Fruit fly (Drosophila melanogaster) whole organism, embryonic: ENCODE data around the gene CG6700.

Experiments used
- C15 ChIP-seq: fragments of 200-800 bp; sonication (Bioruptor generic); IDR thresholded peaks from 3 replicates; pipeline ENCODE4 v1.3.6; 2022; ENCODE audit warnings: missing biosample characterization, missing genetic modification characterization
- CG10209 ChIP-seq: fragments of 200-800 bp; sonication (Bioruptor generic); optimal IDR thresholded peaks from 3 replicates; lab custom pipeline; 2017; ENCODE audit warnings: missing biosample characterization, mild to moderate bottlenecking, missing genetic modification characterization, missing genetic modification reagents
- CG10543 ChIP-seq: fragments of 200-800 bp; sonication (Bioruptor generic); optimal IDR thresholded peaks from 3 replicates; lab custom pipeline; 2017; ENCODE audit warnings: missing biosample characterization, mild to moderate bottlenecking, missing genetic modification characterization, moderate library complexity
- CG11398 ChIP-seq: fragments of 200-800 bp; sonication (Bioruptor generic); optimal IDR thresholded peaks from 2 replicates; lab custom pipeline; 2016; ENCODE audit warnings: missing biosample characterization, missing genetic modification characterization
- CG11504 ChIP-seq: fragments of 200-800 bp; sonication (Bioruptor generic); optimal IDR thresholded peaks from 3 replicates; lab custom pipeline; 2019; ENCODE audit warnings: missing biosample characterization, mild to moderate bottlenecking, missing genetic modification characterization, moderate library complexity
- CG13287 ChIP-seq: fragments of 200-800 bp; sonication (Bioruptor generic); IDR thresholded peaks from 2 replicates; pipeline ENCODE4 v1.3.6; 2022; ENCODE audit warnings: missing biosample characterization, missing genetic modification characterization; ENCODE audit not compliant: partially characterized antibody
- CG16813 ChIP-seq: fragments of 200-800 bp; sonication (Bioruptor generic); IDR thresholded peaks from 3 replicates; pipeline ENCODE4 v1.3.6; 2022; ENCODE audit warnings: missing biosample characterization, missing genetic modification characterization; ENCODE audit not compliant: partially characterized antibody
- CG18619 ChIP-seq: fragments of 200-800 bp; sonication (Bioruptor generic); optimal IDR thresholded peaks from 3 replicates; lab custom pipeline; 2017; ENCODE audit warnings: missing biosample characterization, mild to moderate bottlenecking, missing genetic modification characterization
- CG32767 ChIP-seq: fragments of 200-800 bp; sonication (Bioruptor generic); IDR thresholded peaks from 2 replicates; pipeline ENCODE4 v1.3.6; 2022; ENCODE audit warnings: missing biosample characterization, missing genetic modification characterization
- CG32772 ChIP-seq: fragments of 200-800 bp; sonication (Bioruptor generic); IDR thresholded peaks from 2 replicates; pipeline ENCODE4 v1.3.6; 2022; ENCODE audit warnings: missing biosample characterization, missing genetic modification characterization
- CG3995 ChIP-seq: fragments of 200-800 bp; sonication (Bioruptor generic); optimal IDR thresholded peaks from 3 replicates; lab custom pipeline; 2016; ENCODE audit warnings: missing biosample characterization, missing genetic modification characterization
- CG4360 ChIP-seq: fragments of 200-800 bp; sonication (Bioruptor generic); IDR thresholded peaks from 2 replicates; pipeline ENCODE4 v1.3.6; 2022; ENCODE audit warnings: missing biosample characterization, missing genetic modification characterization
- CG4854 ChIP-seq: fragments of 200-800 bp; sonication (Bioruptor generic); optimal IDR thresholded peaks from 2 replicates; lab custom pipeline; 2016; ENCODE audit warnings: missing biosample characterization, missing genetic modification characterization, inconsistent platforms
- CG6254 ChIP-seq: fragments of 200-800 bp; sonication (Bioruptor generic); optimal IDR thresholded peaks from 3 replicates; lab custom pipeline; 2017; ENCODE audit warnings: mild to moderate bottlenecking, missing biosample characterization, missing genetic modification reagents, missing genetic modification characterization
- CG6689 ChIP-seq: fragments of 200-800 bp; sonication (Bioruptor generic); IDR thresholded peaks from 2 replicates; pipeline ENCODE4 v1.3.6; 2022; ENCODE audit warnings: missing biosample characterization, missing genetic modification characterization
- CG6854 ChIP-seq: fragments of 200-800 bp; sonication (Bioruptor generic); optimal IDR thresholded peaks from 3 replicates; lab custom pipeline; 2017; ENCODE audit warnings: missing biosample characterization, mild to moderate bottlenecking, missing genetic modification characterization
- CG7357 ChIP-seq: fragments of 200-800 bp; sonication (Bioruptor generic); IDR thresholded peaks from 3 replicates; pipeline ENCODE4 v1.3.6; 2022; ENCODE audit warnings: missing biosample characterization, missing genetic modification characterization
- CG9437 ChIP-seq: fragments of 200-800 bp; sonication (Bioruptor generic); optimal IDR thresholded peaks from 2 replicates; lab custom pipeline; 2018; ENCODE audit warnings: missing biosample characterization, mild to moderate bottlenecking, missing genetic modification characterization
- CkIIα-i1 ChIP-seq: fragments of 200-800 bp; sonication (Bioruptor generic); IDR thresholded peaks from 2 replicates; pipeline ENCODE4 v1.3.6; 2022; ENCODE audit warnings: missing biosample characterization, missing genetic modification characterization
- Deaf1 ChIP-seq: fragments of 200-800 bp; optimal IDR thresholded peaks from 3 replicates; lab custom pipeline; 2019; ENCODE audit warnings: missing biosample characterization, mild to moderate bottlenecking, missing genetic modification characterization, moderate library complexity
- Dp ChIP-seq: fragments of 200-800 bp; sonication (Bioruptor generic); optimal IDR thresholded peaks from 2 replicates; lab custom pipeline; 2018; ENCODE audit warnings: missing biosample characterization, mild to moderate bottlenecking, missing genetic modification characterization, moderate library complexity
- Gug ChIP-seq: fragments of 200-800 bp; sonication (Bioruptor generic); IDR thresholded peaks from 4 replicates; pipeline ENCODE4 v1.3.6; 2022; ENCODE audit warnings: missing biosample characterization, missing genetic modification characterization
- HLH4C ChIP-seq: fragments of 200-800 bp; sonication (Bioruptor generic); IDR thresholded peaks from 3 replicates; pipeline ENCODE4 v1.3.6; 2022; ENCODE audit warnings: missing biosample characterization, missing genetic modification characterization; ENCODE audit not compliant: partially characterized antibody
- Med ChIP-seq: fragments of 200-800 bp; sonication (Bioruptor generic); peaks from one replicate; lab custom pipeline; 2016; ENCODE audit warnings: missing biosample characterization, missing genetic modification characterization, mild to moderate bottlenecking, inconsistent platforms, moderate library complexity
- Mrtf ChIP-seq: fragments of 200-800 bp; sonication (Bioruptor generic); IDR thresholded peaks from 3 replicates; pipeline ENCODE4 v1.3.6; 2022; ENCODE audit warnings: missing biosample characterization, missing genetic modification characterization
- Nf-YC ChIP-seq: fragments of 200-800 bp; optimal IDR thresholded peaks from 3 replicates; lab custom pipeline; 2019; ENCODE audit warnings: missing biosample characterization, mild to moderate bottlenecking, missing genetic modification characterization, moderate library complexity
- Pdp1 ChIP-seq, 2 experiments: fragments of 200-800 bp; sonication (Bioruptor generic); optimal IDR thresholded peaks; 3 replicates each; lab custom pipeline; 2016; ENCODE audit warnings: missing biosample characterization in 2 of 2, missing genetic modification characterization in 2 of 2, mild to moderate bottlenecking in 1 of 2, moderate library complexity in 1 of 2
- Six4 ChIP-seq: fragments of 200-800 bp; sonication (Bioruptor generic); optimal IDR thresholded peaks from 2 replicates; lab custom pipeline; 2016; ENCODE audit warnings: missing biosample characterization, missing genetic modification characterization
- ase ChIP-seq: fragments of 200-800 bp; sonication (Bioruptor generic); IDR thresholded peaks from 3 replicates; pipeline ENCODE4 v1.3.6; 2022; ENCODE audit warnings: missing biosample characterization, missing genetic modification characterization
- ato ChIP-seq: fragments of 200-800 bp; sonication (Bioruptor generic); IDR thresholded peaks from 2 replicates; pipeline ENCODE4 v1.3.6; 2022; ENCODE audit warnings: missing biosample characterization, missing genetic modification characterization; ENCODE audit not compliant: partially characterized antibody
- chinmo ChIP-seq: fragments of 200-800 bp; sonication (Bioruptor generic); IDR thresholded peaks from 4 replicates; pipeline ENCODE4 v1.3.6; 2022; ENCODE audit warnings: missing biosample characterization, missing genetic modification characterization; ENCODE audit not compliant: partially characterized antibody
- cwo ChIP-seq: fragments of 200-800 bp; sonication (Bioruptor generic); optimal IDR thresholded peaks from 3 replicates; lab custom pipeline; 2017; ENCODE audit warnings: missing biosample characterization, missing genetic modification characterization, mild to moderate bottlenecking, moderate library complexity, missing genetic modification reagents
- fu2 ChIP-seq: fragments of 200-800 bp; sonication (Bioruptor generic); optimal IDR thresholded peaks from 2 replicates; lab custom pipeline; 2016; ENCODE audit warnings: missing biosample characterization, missing genetic modification characterization
- gsb ChIP-seq: fragments of 200-800 bp; sonication (Bioruptor generic); IDR thresholded peaks from 2 replicates; pipeline ENCODE4 v1.3.6; 2022; ENCODE audit warnings: missing biosample characterization, missing genetic modification characterization
- inv ChIP-seq: fragments of 200-800 bp; sonication (Bioruptor generic); IDR thresholded peaks from 2 replicates; pipeline ENCODE4 v1.3.6; 2022; ENCODE audit warnings: missing biosample characterization, missing genetic modification characterization; ENCODE audit not compliant: partially characterized antibody
- jigr1 ChIP-seq: fragments of 200-800 bp; sonication (Bioruptor generic); IDR thresholded peaks from 3 replicates; pipeline ENCODE4 v1.3.6; 2022; ENCODE audit warnings: missing biosample characterization, missing genetic modification characterization
- sd ChIP-seq: fragments of 200-800 bp; sonication (Bioruptor generic); optimal IDR thresholded peaks from 3 replicates; lab custom pipeline; 2018; ENCODE audit warnings: missing biosample characterization, mild to moderate bottlenecking, missing genetic modification characterization, moderate library complexity
- sisA ChIP-seq: fragments of 200-800 bp; sonication (Bioruptor generic); IDR thresholded peaks from 2 replicates; pipeline ENCODE4 v1.3.6; 2022; ENCODE audit warnings: missing biosample characterization, missing genetic modification characterization
- slbo ChIP-seq: fragments of 200-800 bp; sonication (Bioruptor generic); IDR thresholded peaks from 2 replicates; pipeline ENCODE4 v1.3.6; 2022; ENCODE audit warnings: missing biosample characterization, missing genetic modification characterization
- tx ChIP-seq: fragments of 200-800 bp; sonication (Bioruptor generic); optimal IDR thresholded peaks from 2 replicates; lab custom pipeline; 2016; ENCODE audit warnings: missing biosample characterization, missing genetic modification characterization
- vfl ChIP-seq: fragments of 200-800 bp; sonication (Bioruptor generic); optimal IDR thresholded peaks from 2 replicates; lab custom pipeline; 2016; ENCODE audit warnings: missing biosample characterization, missing genetic modification characterization

The CG6700 gene

DNA sequence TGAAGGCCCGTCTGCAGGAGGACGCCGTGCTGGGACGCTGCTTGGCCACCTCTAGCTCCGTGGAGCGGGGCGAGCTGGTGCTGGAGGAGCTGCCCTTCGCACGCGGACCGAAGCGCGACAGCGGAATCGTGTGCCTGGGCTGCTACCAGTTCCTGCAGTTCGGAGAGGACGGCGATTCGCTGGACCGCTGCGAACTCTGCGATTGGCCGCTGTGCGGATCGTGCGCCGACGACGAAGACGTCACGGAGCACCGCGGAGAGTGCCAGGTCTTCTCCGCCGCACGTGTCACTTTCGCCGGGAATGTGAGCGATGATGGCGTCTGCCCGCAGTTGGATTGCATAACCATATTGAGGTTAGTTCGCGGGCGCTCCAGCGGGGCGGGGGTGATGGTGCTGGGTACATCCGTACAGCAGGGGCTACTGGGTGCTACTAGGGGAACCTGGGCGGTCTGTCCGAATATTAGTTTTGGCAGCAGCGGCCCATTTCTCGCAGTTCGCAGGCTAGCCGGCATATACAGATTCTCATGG lies 9.0 kb upstream of the CG6700 start:
- TF ChIP-seq CG3995 (GFP tag; lab: Kevin White, UChicago) (no peak), tx (no peak), CG4360 (GFP tag; lab: Robert Waterston, UW) (no peak), CG13287 (GFP tag; lab: Robert Waterston, UW) (no peak), Nf-YC (tag; lab: Kevin White, UChicago) (peak; percentile 61), sisA (GFP tag; lab: Robert Waterston, UW) (0 out of 2 replicates have a peak, but pooled peaks have one; percentile 5), CG7357 (GFP tag; lab: Robert Waterston, UW) (0 out of 3 replicates have a peak, but pooled peaks have one; percentile 24), ase (GFP tag; lab: Robert Waterston, UW) (no peak), CG16813 (GFP tag; lab: Robert Waterston, UW) (0 out of 3 replicates have a peak, but pooled peaks have one; percentile 17), Gug (GFP tag; lab: Robert Waterston, UW) (no peak), CG9437 (no peak), Deaf1 (tag; lab: Kevin White, UChicago) (peak; percentile 77), Dp (no peak), CG6689 (GFP tag; lab: Robert Waterston, UW) (0 out of 2 replicates have a peak, but pooled peaks have one; percentile 4), CG10209 (GFP tag; lab: Kevin White, UChicago) (no peak), Pdp1 (GFP tag; optimal IDR thresholded peaks at IDR 0.05; lab: Kevin White, UChicago) (peak in 1 of 2 experiments; percentile 97), Mrtf (no peak), jigr1 (GFP tag; lab: Robert Waterston, UW) (0 out of 3 replicates have a peak, but pooled peaks have one; percentile 11), CG32772 (GFP tag; lab: Robert Waterston, UW) (no peak), C15 (no peak), Six4 (GFP tag; lab: Kevin White, UChicago) (no peak), vfl (GFP tag; lab: Kevin White, UChicago) (no peak), cwo (GFP tag; lab: Kevin White, UChicago) (peak; percentile 94), HLH4C (GFP tag; lab: Robert Waterston, UW) (0 out of 3 replicates have a peak, but pooled peaks have one; percentile 22), CG6854 (GFP tag; lab: Kevin White, UChicago) (no peak), slbo (0 out of 2 replicates have a peak, but pooled peaks have one; percentile 12), sd (tag; lab: Kevin White, UChicago) (peak; percentile 23), CG6254 (GFP tag; lab: Kevin White, UChicago) (no peak), CG32767 (0 out of 2 replicates have a peak, but pooled peaks have one; percentile 27), CkIIα-i1 (GFP tag; lab: Robert Waterston, UW) (no peak), CG18619 (GFP tag; lab: Kevin White, UChicago) (no peak), inv (GFP tag; lab: Robert Waterston, UW) (0 out of 2 replicates have a peak, but pooled peaks have one; percentile 22), chinmo (0 out of 4 replicates have a peak, but pooled peaks have one; percentile 15), fu2 (GFP tag; lab: Kevin White, UChicago) (no peak), CG4854 (GFP tag; lab: Kevin White, UChicago) (no peak), CG10543 (peak; percentile 50), CG11504 (tag; lab: Kevin White, UChicago) (no peak), CG11398 (GFP tag; lab: Kevin White, UChicago) (no peak), ato (GFP tag; lab: Robert Waterston, UW) (no peak), Med (GFP tag; lab: Kevin White, UChicago) (peak; percentile 51), gsb (GFP tag; lab: Robert Waterston, UW) (peak; percentile 32; the same call in 1 of the 2 replicates)
